Fruit fly (Drosophila melanogaster) whole organism, adult: Measurements from ENCODE around the gene Ilp8.
A peak's percentile ranks its signal among the peaks of the same experiment; 100 is the strongest.

Experiments used
- CG11617 ChIP-seq: fragments of 200-800 bp; sonication (Bioruptor generic); optimal IDR thresholded peaks from 2 replicates; lab custom pipeline; 2017; ENCODE audit warnings: mild to moderate bottlenecking, missing biosample characterization, missing genetic modification reagents, missing genetic modification characterization
- CG12768 ChIP-seq: fragments of 200-800 bp; sonication (Bioruptor generic); optimal IDR thresholded peaks from 2 replicates; lab custom pipeline; 2017; ENCODE audit warnings: missing biosample characterization, missing genetic modification characterization, mild to moderate bottlenecking, moderate library complexity, missing genetic modification reagents
- CG14711 ChIP-seq: fragments of 200-800 bp; sonication (Bioruptor generic); optimal IDR thresholded peaks from 2 replicates; lab custom pipeline; 2018; ENCODE audit warnings: missing biosample characterization, mild to moderate bottlenecking, missing genetic modification characterization, moderate library complexity
- CG1620 ChIP-seq: fragments of 200-800 bp; sonication (Bioruptor generic); optimal IDR thresholded peaks from 2 replicates; lab custom pipeline; 2016; ENCODE audit warnings: missing biosample characterization, missing genetic modification characterization
- CG33017 ChIP-seq: fragments of 200-800 bp; sonication (Bioruptor generic); optimal IDR thresholded peaks from 2 replicates; lab custom pipeline; 2018; ENCODE audit warnings: missing biosample characterization, mild to moderate bottlenecking, missing genetic modification characterization, moderate library complexity
- CG5204 ChIP-seq: fragments of 200-800 bp; sonication (Bioruptor generic); optimal IDR thresholded peaks from 2 replicates; lab custom pipeline; 2016; ENCODE audit warnings: missing biosample characterization, missing genetic modification characterization
- CG7045 ChIP-seq: fragments of 200-800 bp; sonication (Bioruptor generic); optimal IDR thresholded peaks from 2 replicates; lab custom pipeline; 2017; ENCODE audit warnings: missing biosample characterization, mild to moderate bottlenecking, missing genetic modification characterization
- CG7101 ChIP-seq: fragments of 200-800 bp; sonication (Bioruptor generic); optimal IDR thresholded peaks from 2 replicates; lab custom pipeline; 2018; ENCODE audit warnings: missing biosample characterization, mild to moderate bottlenecking, missing genetic modification characterization, moderate library complexity
- Clk ChIP-seq: fragments of 200-800 bp; sonication (Bioruptor generic); optimal IDR thresholded peaks from 2 replicates; lab custom pipeline; 2017; ENCODE audit warnings: missing biosample characterization, missing genetic modification characterization
- Crg-1 ChIP-seq: fragments of 200-800 bp; sonication (Bioruptor generic); optimal IDR thresholded peaks from 2 replicates; lab custom pipeline; 2016; ENCODE audit warnings: missing biosample characterization, missing genetic modification characterization
- Hr96 ChIP-seq: fragments of 200-800 bp; sonication (Bioruptor generic); optimal IDR thresholded peaks from 2 replicates; lab custom pipeline; 2016; ENCODE audit warnings: missing biosample characterization, missing genetic modification characterization
- Mnt ChIP-seq: fragments of 200-800 bp; sonication (Bioruptor generic); optimal IDR thresholded peaks from 2 replicates; lab custom pipeline; 2016; ENCODE audit warnings: missing biosample characterization, mild to moderate bottlenecking, missing genetic modification characterization
- bab1 ChIP-seq: fragments of 200-800 bp; sonication (Bioruptor generic); optimal IDR thresholded peaks from 3 replicates; lab custom pipeline; 2019; ENCODE audit warnings: missing biosample characterization, mild to moderate bottlenecking, missing genetic modification characterization, moderate library complexity
- cic ChIP-seq: fragments of 200-800 bp; sonication (Bioruptor generic); optimal IDR thresholded peaks from 2 replicates; lab custom pipeline; 2017; ENCODE audit warnings: missing biosample characterization, mild to moderate bottlenecking, missing genetic modification characterization, moderate library complexity
- cnc ChIP-seq, 2 experiments: fragments of >200 bp; optimal IDR thresholded peaks; 2 replicates each; lab custom pipeline; 2017
- kay ChIP-seq: fragments of 200-800 bp; sonication (Bioruptor generic); peaks from one replicate; lab custom pipeline; 2016; ENCODE audit warnings: missing biosample characterization, missing genetic modification characterization, borderline replicate concordance
- ovo ChIP-seq: fragments of 200-800 bp; sonication (Bioruptor generic); optimal IDR thresholded peaks from 2 replicates; lab custom pipeline; 2016; ENCODE audit warnings: missing biosample characterization, missing genetic modification characterization
- pad ChIP-seq: fragments of 200-800 bp; sonication (Bioruptor generic); optimal IDR thresholded peaks from 3 replicates; lab custom pipeline; 2017; ENCODE audit warnings: missing biosample characterization, missing genetic modification characterization, mild to moderate bottlenecking, moderate library complexity, missing genetic modification reagents
- tj ChIP-seq: fragments of 200-800 bp; sonication (Bioruptor generic); optimal IDR thresholded peaks from 3 replicates; lab custom pipeline; 2017; ENCODE audit warnings: missing biosample characterization, mild to moderate bottlenecking, missing genetic modification characterization, moderate library complexity
- toe ChIP-seq: fragments of 200-800 bp; sonication (Bioruptor generic); optimal IDR thresholded peaks from 2 replicates; lab custom pipeline; 2016; ENCODE audit warnings: missing biosample characterization, missing genetic modification characterization

Ilp8 gene

dm6 chr3L:17049912-17050345 is 18.0 kb upstream of the Ilp8 start:
- TF ChIP-seq ovo (GFP tag; lab: Kevin White, UChicago) = no peak
- TF ChIP-seq CG11617 (GFP tag; lab: Kevin White, UChicago) = peak; percentile 49
- peak; percentile 8 for TF ChIP-seq Hr96 (GFP tag; lab: Kevin White, UChicago)
- peak; percentile 95 for TF ChIP-seq tj (GFP tag; lab: Kevin White, UChicago)
- TF ChIP-seq cnc (optimal IDR thresholded peaks at IDR 0.05; lab: Kevin White, UChicago) = no peak
- peak; percentile 70 for TF ChIP-seq cic (GFP tag; lab: Kevin White, UChicago)
- no peak for TF ChIP-seq toe (GFP tag; lab: Kevin White, UChicago)
- peak; percentile 44 for TF ChIP-seq Clk (GFP tag; lab: Kevin White, UChicago)
- TF ChIP-seq kay = peak; percentile 77
- TF ChIP-seq CG7045 = peak; percentile 61
- TF ChIP-seq CG12768 = peak; percentile 64
- TF ChIP-seq Mnt (GFP tag; lab: Kevin White, UChicago) = peak; percentile 59
- no peak for TF ChIP-seq Crg-1 (GFP tag; lab: Kevin White, UChicago)
- peak; percentile 44 for TF ChIP-seq bab1 (GFP tag; lab: Kevin White, UChicago)
- peak; percentile 42 for TF ChIP-seq CG33017 (tag; lab: Kevin White, UChicago)
- peak; percentile 63 for TF ChIP-seq CG7101 (tag; lab: Kevin White, UChicago)
- TF ChIP-seq CG5204 (GFP tag; lab: Kevin White, UChicago) = no peak
- TF ChIP-seq pad (GFP tag; lab: Kevin White, UChicago) = peak; percentile 37

- no peak for TF ChIP-seq cic (GFP tag; lab: Kevin White, UChicago)
- TF ChIP-seq bab1 (GFP tag; lab: Kevin White, UChicago) = peak; percentile 19
Measured at dm6 chr3L:17049314-17049713, 17.4 kb upstream of the Ilp8 start, which contains the start of gene rogdi. rogdi (plus strand) TSS chr3L:17049512.

- TF ChIP-seq kay (no peak), CG7101 (tag; lab: Kevin White, UChicago) (no peak), CG33017 (tag; lab: Kevin White, UChicago) (no peak), bab1 (GFP tag; lab: Kevin White, UChicago) (no peak), cic (GFP tag; lab: Kevin White, UChicago) (no peak), CG5204 (GFP tag; lab: Kevin White, UChicago) (no peak), CG7045 (no peak), CG12768 (no peak), cnc (optimal IDR thresholded peaks at IDR 0.05; lab: Kevin White, UChicago) (no peak), CG1620 (GFP tag; lab: Kevin White, UChicago) (no peak)
Measured at dm6 chr3L:17047811-17048239, 15.9 kb upstream of the Ilp8 start.

- TF ChIP-seq pad (GFP tag; lab: Kevin White, UChicago) (no peak), cic (GFP tag; lab: Kevin White, UChicago) (no peak), CG33017 (tag; lab: Kevin White, UChicago) (no peak), CG7045 (no peak), Mnt (GFP tag; lab: Kevin White, UChicago) (no peak), CG1620 (GFP tag; lab: Kevin White, UChicago) (no peak), CG14711 (tag; lab: Kevin White, UChicago) (no peak), toe (GFP tag; lab: Kevin White, UChicago) (no peak), CG7101 (tag; lab: Kevin White, UChicago) (no peak), CG5204 (GFP tag; lab: Kevin White, UChicago) (no peak), tj (GFP tag; lab: Kevin White, UChicago) (no peak), cnc (optimal IDR thresholded peaks at IDR 0.05; lab: Kevin White, UChicago) (no peak), CG12768 (no peak), CG11617 (GFP tag; lab: Kevin White, UChicago) (no peak), ovo (GFP tag; lab: Kevin White, UChicago) (no peak)
Measured at dm6 chr3L:17045431-17046238, 13.8 kb upstream of the Ilp8 start, which contains the start of gene TpnC73F. TpnC73F (plus strand) TSS chr3L:17046063.

dm6 chr3L:17044799-17045198 is 12.9 kb upstream of the Ilp8 start, which contains the start of gene Pop5:
Pop5 (minus strand) TSS chr3L:17045038.
- TF ChIP-seq CG14711 (tag; lab: Kevin White, UChicago) (peak; percentile 1), cnc (optimal IDR thresholded peaks at IDR 0.05; lab: Kevin White, UChicago) (no peak), Crg-1 (GFP tag; lab: Kevin White, UChicago) (peak; percentile 68), CG11617 (GFP tag; lab: Kevin White, UChicago) (peak; percentile 29), CG1620 (GFP tag; lab: Kevin White, UChicago) (peak; percentile 8), Mnt (GFP tag; lab: Kevin White, UChicago) (peak; percentile 8), CG7045 (no peak), bab1 (GFP tag; lab: Kevin White, UChicago) (peak; percentile 64), CG7101 (tag; lab: Kevin White, UChicago) (peak; percentile 39)

- peak; percentile 42 for TF ChIP-seq CG11617 (GFP tag; lab: Kevin White, UChicago)
- peak; percentile 4 for TF ChIP-seq CG7101 (tag; lab: Kevin White, UChicago)
- TF ChIP-seq toe (GFP tag; lab: Kevin White, UChicago) = no peak
- peak; percentile 41 for TF ChIP-seq CG14711 (tag; lab: Kevin White, UChicago)
- no peak for TF ChIP-seq ovo (GFP tag; lab: Kevin White, UChicago)
- TF ChIP-seq Crg-1 (GFP tag; lab: Kevin White, UChicago) = no peak
- TF ChIP-seq Hr96 (GFP tag; lab: Kevin White, UChicago) = no peak
- peak; percentile 28 for TF ChIP-seq CG1620 (GFP tag; lab: Kevin White, UChicago)
- TF ChIP-seq Mnt (GFP tag; lab: Kevin White, UChicago) = peak; percentile 84
Measured at dm6 chr3L:17042297-17042921, 10.5 kb upstream of the Ilp8 start, which contains the start of the genes scaf6 and Papst2. scaf6 (minus strand) TSS chr3L:17042574. Papst2 (plus strand) TSS chr3L:17042797.
